Fruit fly (Drosophila melanogaster) whole organism, embryonic: Measurements from ENCODE around the gene tobi.

Experiments
- Ada2b ChIP-seq: fragments of 200-800 bp; sonication (Bioruptor generic); IDR thresholded peaks from 2 replicates; pipeline ENCODE4 v1.3.6; 2022; ENCODE audit warnings: missing biosample characterization, missing genetic modification characterization
- Bdp1 ChIP-seq: fragments of 200-800 bp; sonication (Bioruptor generic); optimal IDR thresholded peaks from 3 replicates; lab custom pipeline; 2016; ENCODE audit warnings: missing biosample characterization, missing genetic modification characterization
- Bgb ChIP-seq: fragments of 200-800 bp; sonication (Bioruptor generic); IDR thresholded peaks from 2 replicates; pipeline ENCODE4 v1.3.6; 2022; ENCODE audit warnings: missing biosample characterization, missing genetic modification characterization; ENCODE audit not compliant: partially characterized antibody
- BtbVII ChIP-seq: fragments of 200-800 bp; sonication (Bioruptor generic); optimal IDR thresholded peaks from 3 replicates; lab custom pipeline; 2017; ENCODE audit warnings: missing biosample characterization, mild to moderate bottlenecking, missing genetic modification characterization
- CG1024 ChIP-seq: fragments of 200-800 bp; sonication (Bioruptor generic); IDR thresholded peaks from 2 replicates; pipeline ENCODE4 v1.3.6; 2022; ENCODE audit warnings: missing biosample characterization, missing genetic modification characterization
- CG11695 ChIP-seq: fragments of 200-800 bp; sonication (Bioruptor generic); IDR thresholded peaks from 3 replicates; pipeline ENCODE4 v1.3.6; 2022; ENCODE audit warnings: missing biosample characterization, missing genetic modification characterization
- CG12769 ChIP-seq: fragments of 200-800 bp; sonication (Bioruptor generic); optimal IDR thresholded peaks from 2 replicates; lab custom pipeline; 2019; ENCODE audit warnings: missing biosample characterization, mild to moderate bottlenecking, missing genetic modification characterization, moderate library complexity
- CG13894 ChIP-seq: fragments of 200-800 bp; sonication (Bioruptor generic); optimal IDR thresholded peaks from 3 replicates; lab custom pipeline; 2018; ENCODE audit warnings: missing biosample characterization, mild to moderate bottlenecking, missing genetic modification characterization, moderate library complexity
- CG15696 ChIP-seq: fragments of 200-800 bp; sonication (Bioruptor generic); optimal IDR thresholded peaks from 2 replicates; lab custom pipeline; 2019; ENCODE audit warnings: missing biosample characterization, mild to moderate bottlenecking, missing genetic modification characterization, moderate library complexity
- CG34376 ChIP-seq: fragments of 200-800 bp; sonication (Bioruptor generic); optimal IDR thresholded peaks from 2 replicates; lab custom pipeline; 2018; ENCODE audit warnings: missing biosample characterization, mild to moderate bottlenecking, missing genetic modification characterization
- CG3838 ChIP-seq: fragments of 200-800 bp; sonication (Bioruptor generic); optimal IDR thresholded peaks from 3 replicates; lab custom pipeline; 2016; ENCODE audit warnings: missing biosample characterization, missing genetic modification characterization
- CG4328 ChIP-seq: fragments of 200-800 bp; sonication (Bioruptor generic); optimal IDR thresholded peaks from 3 replicates; lab custom pipeline; 2017; ENCODE audit warnings: missing biosample characterization, missing genetic modification reagents, missing genetic modification characterization
- CG5245 ChIP-seq: fragments of 200-800 bp; sonication (Bioruptor generic); optimal IDR thresholded peaks from 3 replicates; lab custom pipeline; 2016; ENCODE audit warnings: missing biosample characterization, missing genetic modification characterization
- CG6791 ChIP-seq: fragments of 200-800 bp; sonication (Bioruptor generic); IDR thresholded peaks from 3 replicates; pipeline ENCODE4 v1.3.6; 2022; ENCODE audit warnings: missing biosample characterization, missing genetic modification characterization; ENCODE audit not compliant: partially characterized antibody
- CG7928 ChIP-seq: fragments of 200-800 bp; sonication (Bioruptor generic); optimal IDR thresholded peaks from 2 replicates; lab custom pipeline; 2017; ENCODE audit warnings: missing biosample characterization, mild to moderate bottlenecking, missing genetic modification characterization
- CG7963 ChIP-seq: fragments of 200-800 bp; sonication (Bioruptor generic); IDR thresholded peaks from 3 replicates; pipeline ENCODE4 v1.3.6; 2022; ENCODE audit warnings: missing biosample characterization, missing genetic modification characterization; ENCODE audit not compliant: partially characterized antibody
- Chrac-16 ChIP-seq: fragments of 200-800 bp; sonication (Bioruptor generic); optimal IDR thresholded peaks from 3 replicates; lab custom pipeline; 2016; ENCODE audit warnings: missing biosample characterization, missing genetic modification characterization
- CrebB ChIP-seq: fragments of 200-800 bp; sonication (Bioruptor generic); optimal IDR thresholded peaks from 3 replicates; lab custom pipeline; 2018; ENCODE audit warnings: missing biosample characterization, mild to moderate bottlenecking, missing genetic modification characterization
- Dip3 ChIP-seq: fragments of 200-800 bp; sonication (Bioruptor generic); optimal IDR thresholded peaks from 3 replicates; lab custom pipeline; 2016; ENCODE audit warnings: missing biosample characterization, missing genetic modification characterization
- Dll ChIP-seq: fragments of 200-800 bp; sonication (Bioruptor generic); IDR thresholded peaks from 4 replicates; pipeline ENCODE4 v1.3.6; 2022; ENCODE audit warnings: missing biosample characterization, missing genetic modification characterization; ENCODE audit not compliant: partially characterized antibody
- Ets65A ChIP-seq: fragments of 200-800 bp; sonication (Bioruptor generic); peaks from one replicate; lab custom pipeline; 2016; ENCODE audit warnings: missing biosample characterization, missing genetic modification characterization
- H2.0 ChIP-seq: fragments of 200-800 bp; sonication (Bioruptor generic); IDR thresholded peaks from 2 replicates; pipeline ENCODE4 v1.3.6; 2022; ENCODE audit warnings: missing biosample characterization, missing genetic modification characterization
- Hey ChIP-seq: fragments of 200-800 bp; sonication (Bioruptor generic); optimal IDR thresholded peaks from 3 replicates; lab custom pipeline; 2018; ENCODE audit warnings: missing biosample characterization, mild to moderate bottlenecking, missing genetic modification characterization
- Hr78 ChIP-seq, 2 experiments: fragments of 200-800 bp in 1 of 2; fragments of >200 bp in 1 of 2; sonication (Bioruptor generic) in 1 of 2; optimal IDR thresholded peaks; 2 replicates each; lab custom pipeline; 2017 to 2019; ENCODE audit warnings: missing biosample characterization in 2 of 2, missing genetic modification characterization in 2 of 2, mild to moderate bottlenecking in 1 of 2, moderate library complexity in 1 of 2
- MESR4 ChIP-seq: fragments of 200-800 bp; sonication (Bioruptor generic); optimal IDR thresholded peaks from 2 replicates; lab custom pipeline; 2018; ENCODE audit warnings: missing biosample characterization, mild to moderate bottlenecking, missing genetic modification characterization, moderate library complexity
- Med ChIP-seq: fragments of 200-800 bp; sonication (Bioruptor generic); peaks from one replicate; lab custom pipeline; 2016; ENCODE audit warnings: missing biosample characterization, missing genetic modification characterization, mild to moderate bottlenecking, inconsistent platforms, moderate library complexity
- Poxn ChIP-seq: fragments of 200-800 bp; sonication (Bioruptor generic); IDR thresholded peaks from 2 replicates; pipeline ENCODE4 v1.3.6; 2022; ENCODE audit warnings: missing biosample characterization, missing genetic modification characterization
- cato ChIP-seq: fragments of 200-800 bp; sonication (Bioruptor generic); optimal IDR thresholded peaks from 2 replicates; lab custom pipeline; 2016; ENCODE audit warnings: missing biosample characterization, missing genetic modification characterization, borderline replicate concordance
- chinmo ChIP-seq: fragments of 200-800 bp; sonication (Bioruptor generic); IDR thresholded peaks from 4 replicates; pipeline ENCODE4 v1.3.6; 2022; ENCODE audit warnings: missing biosample characterization, missing genetic modification characterization; ENCODE audit not compliant: partially characterized antibody
- dm ChIP-seq: fragments of 200-800 bp; sonication (Bioruptor generic); optimal IDR thresholded peaks from 3 replicates; lab custom pipeline; 2016; ENCODE audit warnings: missing biosample characterization, missing genetic modification characterization
- dmrt99B ChIP-seq: fragments of 200-800 bp; sonication (Bioruptor generic); optimal IDR thresholded peaks from 2 replicates; lab custom pipeline; 2018; ENCODE audit warnings: missing biosample characterization, mild to moderate bottlenecking, missing genetic modification characterization, moderate library complexity
- exex ChIP-seq: fragments of 200-800 bp; sonication (Bioruptor generic); optimal IDR thresholded peaks from 4 replicates; lab custom pipeline; 2018; ENCODE audit warnings: missing biosample characterization, mild to moderate bottlenecking, missing genetic modification characterization, moderate library complexity
- fd102C ChIP-seq: fragments of 200-800 bp; sonication (Bioruptor generic); optimal IDR thresholded peaks from 2 replicates; lab custom pipeline; 2018; ENCODE audit warnings: missing biosample characterization, mild to moderate bottlenecking, missing genetic modification characterization, moderate library complexity
- fru ChIP-seq: fragments of >200 bp; optimal IDR thresholded peaks from 2 replicates; lab custom pipeline; 2017
- ftz-f1 ChIP-seq: fragments of 200-800 bp; sonication (Bioruptor generic); optimal IDR thresholded peaks from 2 replicates; lab custom pipeline; 2016; ENCODE audit warnings: missing biosample characterization, missing genetic modification characterization
- gcm ChIP-seq: fragments of 200-800 bp; sonication (Bioruptor generic); optimal IDR thresholded peaks from 2 replicates; lab custom pipeline; 2019; ENCODE audit warnings: missing biosample characterization, mild to moderate bottlenecking, missing genetic modification characterization, moderate library complexity
- gem ChIP-seq: fragments of 200-800 bp; sonication (Bioruptor generic); optimal IDR thresholded peaks from 2 replicates; lab custom pipeline; 2019; ENCODE audit warnings: missing biosample characterization, mild to moderate bottlenecking, missing genetic modification characterization, moderate library complexity
- grn ChIP-seq: fragments of 200-800 bp; sonication (Bioruptor generic); optimal IDR thresholded peaks from 3 replicates; lab custom pipeline; 2017; ENCODE audit warnings: missing biosample characterization, missing genetic modification characterization
- inv ChIP-seq: fragments of 200-800 bp; sonication (Bioruptor generic); IDR thresholded peaks from 2 replicates; pipeline ENCODE4 v1.3.6; 2022; ENCODE audit warnings: missing biosample characterization, missing genetic modification characterization; ENCODE audit not compliant: partially characterized antibody
- kah ChIP-seq: fragments of 200-800 bp; sonication (Bioruptor generic); optimal IDR thresholded peaks from 2 replicates; lab custom pipeline; 2018; ENCODE audit warnings: missing biosample characterization, mild to moderate bottlenecking, missing genetic modification characterization
- lab ChIP-seq: fragments of 200-800 bp; sonication (Bioruptor generic); optimal IDR thresholded peaks from 3 replicates; lab custom pipeline; 2017; ENCODE audit warnings: missing biosample characterization, missing genetic modification characterization, mild to moderate bottlenecking, moderate library complexity, missing genetic modification reagents
- mam ChIP-seq: fragments of 200-800 bp; sonication (Bioruptor generic); optimal IDR thresholded peaks from 3 replicates; lab custom pipeline; 2016; ENCODE audit warnings: missing biosample characterization, missing genetic modification characterization
- mirr ChIP-seq: fragments of 200-800 bp; sonication (Bioruptor generic); optimal IDR thresholded peaks from 3 replicates; lab custom pipeline; 2018; ENCODE audit warnings: missing biosample characterization, mild to moderate bottlenecking, missing genetic modification characterization
- row ChIP-seq: fragments of 200-800 bp; sonication (Bioruptor generic); IDR thresholded peaks from 3 replicates; pipeline ENCODE4 v1.3.6; 2022; ENCODE audit warnings: missing biosample characterization, missing genetic modification characterization
- sd ChIP-seq: fragments of 200-800 bp; sonication (Bioruptor generic); optimal IDR thresholded peaks from 3 replicates; lab custom pipeline; 2018; ENCODE audit warnings: missing biosample characterization, mild to moderate bottlenecking, missing genetic modification characterization, moderate library complexity
- sug ChIP-seq: fragments of 200-800 bp; optimal IDR thresholded peaks from 2 replicates; lab custom pipeline; 2019; ENCODE audit warnings: missing biosample characterization, mild to moderate bottlenecking, missing genetic modification characterization, moderate library complexity
- ttk ChIP-seq: fragments of 200-800 bp; sonication (Bioruptor generic); IDR thresholded peaks from 2 replicates; pipeline ENCODE4 v2.1.2; 2022; ENCODE audit warnings: missing biosample characterization, missing genetic modification characterization
- vfl ChIP-seq: fragments of 200-800 bp; sonication (Bioruptor generic); optimal IDR thresholded peaks from 2 replicates; lab custom pipeline; 2016; ENCODE audit warnings: missing biosample characterization, missing genetic modification characterization

The tobi gene

DNA sequence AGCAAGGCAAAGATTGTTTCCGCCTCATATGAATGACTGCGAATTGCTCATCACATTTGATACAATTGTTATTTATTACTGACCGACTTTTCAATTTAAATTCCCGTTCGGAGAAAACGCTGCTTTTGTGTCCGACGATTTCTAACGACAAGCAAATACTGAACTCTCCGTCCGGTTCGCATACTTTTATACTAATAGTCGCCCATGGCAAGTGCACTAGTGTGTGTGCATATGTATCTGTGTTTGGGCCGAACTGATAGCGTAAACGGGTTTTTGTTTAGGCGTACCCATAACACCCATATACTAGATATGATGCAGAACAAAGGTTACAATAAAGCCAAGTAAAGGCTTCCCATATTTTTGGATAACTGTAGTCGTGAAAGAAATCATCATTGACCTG is 38.5 kb downstream of the tobi start, which contains the start of gene CG10550 (continued):
- TF ChIP-seq CG1024 (GFP tag; lab: Robert Waterston, UW) (no peak), Hr78 (GFP tag; optimal IDR thresholded peaks at IDR 0.05; lab: Kevin White, UChicago) (peak in 1 of 2 experiments; percentile 63), CG15696 (tag; lab: Kevin White, UChicago) (no peak), CG12769 (tag; lab: Kevin White, UChicago) (peak; percentile 51), CG13894 (tag; lab: Kevin White, UChicago) (peak; percentile 37), vfl (no peak), Dip3 (GFP tag; lab: Kevin White, UChicago) (no peak), fru (lab: Kevin White, UChicago) (no peak), Bgb (GFP tag; lab: Robert Waterston, UW) (no peak), CG3838 (GFP tag; lab: Kevin White, UChicago) (no peak)

dm6 chr3R:25305822-25306544 is 40.7 kb downstream of the tobi start:
- TF ChIP-seq dm (GFP tag; lab: Kevin White, UChicago): no peak
- TF ChIP-seq chinmo (GFP tag; lab: Robert Waterston, UW): 0 out of 4 replicates have a peak, but pooled peaks have one; percentile 64
- peak; percentile 63 for TF ChIP-seq Med (GFP tag; lab: Kevin White, UChicago)
- TF ChIP-seq inv: no peak
- TF ChIP-seq Hey (tag; lab: Kevin White, UChicago): no peak
- peak; percentile 99 for TF ChIP-seq exex (tag; lab: Kevin White, UChicago)
- TF ChIP-seq CG11695 (GFP tag; lab: Robert Waterston, UW): no peak
- no peak for TF ChIP-seq Dll (GFP tag; lab: Robert Waterston, UW)
- no peak for TF ChIP-seq CG7928 (GFP tag; lab: Kevin White, UChicago)
- no peak for TF ChIP-seq Ada2b
- TF ChIP-seq Poxn (GFP tag; lab: Robert Waterston, UW): no peak
- no peak for TF ChIP-seq cato
- TF ChIP-seq Chrac-16 (GFP tag; lab: Kevin White, UChicago): no peak
- TF ChIP-seq Ets65A (GFP tag; lab: Kevin White, UChicago): no peak
- peak; percentile 40 for TF ChIP-seq mirr (GFP tag; lab: Kevin White, UChicago)
- no peak for TF ChIP-seq kah (GFP tag; lab: Kevin White, UChicago)
- no peak for TF ChIP-seq CrebB (tag; lab: Kevin White, UChicago)
- no peak for TF ChIP-seq gem
- no peak for TF ChIP-seq gcm (GFP tag; lab: Kevin White, UChicago)
- no peak for TF ChIP-seq mam
- no peak for TF ChIP-seq CG5245 (GFP tag; lab: Kevin White, UChicago)
- no peak for TF ChIP-seq CG6791
- no peak for TF ChIP-seq CG7963 (GFP tag; lab: Robert Waterston, UW)
- no peak for TF ChIP-seq CG4328 (GFP tag; lab: Kevin White, UChicago)
- peak; percentile 40 for TF ChIP-seq grn (GFP tag; lab: Kevin White, UChicago)
- TF ChIP-seq fd102C: no peak
- no peak for TF ChIP-seq dmrt99B
- peak; percentile 70 for TF ChIP-seq sd
- no peak for TF ChIP-seq ttk (GFP tag; lab: Robert Waterston, UW)
- peak; percentile 48 for TF ChIP-seq CG34376 (GFP tag; lab: Kevin White, UChicago)
- no peak for TF ChIP-seq MESR4 (GFP tag; lab: Kevin White, UChicago)
- TF ChIP-seq H2.0 (GFP tag; lab: Robert Waterston, UW): no peak
- peak; percentile 58 for TF ChIP-seq BtbVII (GFP tag; lab: Kevin White, UChicago)
- TF ChIP-seq Bdp1 (GFP tag; lab: Kevin White, UChicago): no peak
- TF ChIP-seq row (GFP tag; lab: Robert Waterston, UW): no peak
- TF ChIP-seq sug (tag; lab: Kevin White, UChicago): peak; percentile 74
- peak; percentile 19 for TF ChIP-seq lab (GFP tag; lab: Kevin White, UChicago)
- TF ChIP-seq ftz-f1 (GFP tag; lab: Kevin White, UChicago): no peak
